Fruit fly (Drosophila melanogaster): ENCODE results near the gene nullo.

nullo gene

DNA sequence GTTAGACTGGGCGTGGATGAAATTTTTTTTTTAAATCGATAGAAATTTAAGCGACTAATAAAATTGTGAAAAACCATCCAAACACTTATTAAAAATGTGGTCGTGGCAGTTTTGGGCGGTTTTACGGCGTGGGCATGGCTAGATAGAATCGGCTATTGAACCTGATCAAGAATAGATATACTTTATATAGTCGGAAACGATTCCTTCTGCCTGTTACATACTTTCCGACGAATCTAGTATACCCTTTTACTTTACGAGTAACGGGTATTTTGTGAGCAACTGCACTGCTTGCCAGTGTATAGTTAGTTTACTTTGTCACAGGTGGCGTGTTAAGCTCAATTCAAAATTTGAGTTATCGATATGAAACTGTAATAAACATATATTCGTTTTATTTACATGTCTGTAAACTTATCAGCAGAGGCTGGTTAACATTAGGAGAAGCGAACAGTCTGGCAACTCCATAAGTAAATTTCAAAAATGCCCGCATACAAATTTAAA, 34.3 kb upstream of the nullo start (continued):
- TF ChIP-seq MBD-R2 (GFP tag; IDR thresholded peaks at IDR 0.05), result peak; percentile 46; the same call in 1 of the 2 replicates
- TF ChIP-seq CG7928 (GFP tag; optimal IDR thresholded peaks at IDR 0.05), result no peak
- TF ChIP-seq Spps (tag; optimal IDR thresholded peaks at IDR 0.05), result no peak
- no peak for TF ChIP-seq br (optimal IDR thresholded peaks at IDR 0.05)
- TF ChIP-seq Dbx (GFP tag; IDR thresholded peaks at IDR 0.05), result peak; percentile 57; the same call in 1 of the 3 replicates
- TF ChIP-seq aop (GFP tag; IDR thresholded peaks at IDR 0.05), result no peak
- TF ChIP-seq CG11560 (tag; IDR thresholded peaks at IDR 0.05), result peak; percentile 91
- TF ChIP-seq B-H2 (GFP tag; optimal IDR thresholded peaks at IDR 0.05), result peak; percentile 52
- peak; percentile 37 for TF ChIP-seq CG8290 (GFP tag; optimal IDR thresholded peaks at IDR 0.05)
- peak in 1 of 2 experiments; percentile 89 for TF ChIP-seq CG8290 (tag; optimal IDR thresholded peaks at IDR 0.05)
- no peak for TF ChIP-seq wdn (GFP tag; IDR thresholded peaks at IDR 0.05)
- TF ChIP-seq CG12391 (tag; optimal IDR thresholded peaks at IDR 0.05), result peak; percentile 35
- no peak for TF ChIP-seq ab (GFP tag; optimal IDR thresholded peaks at IDR 0.05)
- no peak for TF ChIP-seq CG12744 (GFP tag; optimal IDR thresholded peaks at IDR 0.05)
- no peak; the same call in 2 of the 3 replicates for TF ChIP-seq CG2199 (GFP tag; IDR thresholded peaks at IDR 0.05)
- peak; percentile 44 for TF ChIP-seq HLH54F (GFP tag; optimal IDR thresholded peaks at IDR 0.05)
- peak; percentile 52; the same call in 1 of the 2 replicates for TF ChIP-seq rib (GFP tag; IDR thresholded peaks at IDR 0.05)
- TF ChIP-seq CG17829 (tag; optimal IDR thresholded peaks at IDR 0.05), result peak; percentile 42
- no peak for TF ChIP-seq inv (GFP tag; IDR thresholded peaks at IDR 0.05; ENCODE audit: partially characterized antibody)
- TF ChIP-seq CG6272 (GFP tag; IDR thresholded peaks at IDR 0.05), result peak; percentile 31; the same call in 1 of the 2 replicates
- peak; percentile 26 for TF ChIP-seq CG9817 (tag; optimal IDR thresholded peaks at IDR 0.05)
- no peak for TF ChIP-seq Lim3 (GFP tag; IDR thresholded peaks at IDR 0.05)
- peak; percentile 50; the same call in 1 of the 3 replicates for TF ChIP-seq ase (GFP tag; IDR thresholded peaks at IDR 0.05)
- peak; percentile 25 for TF ChIP-seq CG12155 (GFP tag; optimal IDR thresholded peaks at IDR 0.05)
- TF ChIP-seq CG4707 (GFP tag; optimal IDR thresholded peaks at IDR 0.05), result peak; percentile 17
- peak in 1 of 2 experiments; percentile 34 for TF ChIP-seq Hr51 (GFP tag; optimal IDR thresholded peaks at IDR 0.05)
- peak; percentile 14 for TF ChIP-seq Fer3 (tag; optimal IDR thresholded peaks at IDR 0.05)
- peak; percentile 46 for TF ChIP-seq CG14710 (tag; optimal IDR thresholded peaks at IDR 0.05)
- TF ChIP-seq B-H1 (GFP tag; IDR thresholded peaks at IDR 0.05), result no peak; the same call in 2 of the 3 replicates
- peak; percentile 89 for TF ChIP-seq Dp (GFP tag; optimal IDR thresholded peaks at IDR 0.05)
- TF ChIP-seq ap (GFP tag; IDR thresholded peaks at IDR 0.05), result no peak
- no peak for TF ChIP-seq klu (GFP tag; IDR thresholded peaks at IDR 0.05)
- no peak for TF ChIP-seq z (GFP tag; IDR thresholded peaks at IDR 0.05)
- peak; percentile 20 for TF ChIP-seq CG15601 (tag; optimal IDR thresholded peaks at IDR 0.05)
- peak; percentile 27 for TF ChIP-seq tx (GFP tag; optimal IDR thresholded peaks at IDR 0.05)
- peak; percentile 47 for TF ChIP-seq CG15269 (tag; optimal IDR thresholded peaks at IDR 0.05)
- TF ChIP-seq her (GFP tag; optimal IDR thresholded peaks at IDR 0.05), result peak; percentile 21
- TF ChIP-seq sna (GFP tag; IDR thresholded peaks at IDR 0.05; ENCODE audit: partially characterized antibody), result peak; percentile 45; the same call in 1 of the 2 replicates
- peak; percentile 72 for TF ChIP-seq Side (GFP tag; optimal IDR thresholded peaks at IDR 0.05)
- TF ChIP-seq Aef1 (GFP tag; IDR thresholded peaks at IDR 0.05), result peak; percentile 52
- no peak; the same call in none of the 2 replicates for TF ChIP-seq ara (GFP tag; IDR thresholded peaks at IDR 0.05)
- no peak for TF ChIP-seq Deaf1 (tag; optimal IDR thresholded peaks at IDR 0.05)
- no peak for TF ChIP-seq sd (tag; optimal IDR thresholded peaks at IDR 0.05)
- peak; percentile 58 for TF ChIP-seq CG12769 (tag; optimal IDR thresholded peaks at IDR 0.05)
- TF ChIP-seq fd96Cb (tag; optimal IDR thresholded peaks at IDR 0.05), result no peak
- peak; percentile 63 for TF ChIP-seq Sry-δ (GFP tag; optimal IDR thresholded peaks at IDR 0.05)
- TF ChIP-seq dm (GFP tag; optimal IDR thresholded peaks at IDR 0.05), result no peak
- TF ChIP-seq Tbp (GFP tag; optimal IDR thresholded peaks at IDR 0.05), result no peak
- peak; percentile 62 for TF ChIP-seq knrl (GFP tag; IDR thresholded peaks at IDR 0.05; ENCODE audit: partially characterized antibody)
- TF ChIP-seq slou (GFP tag; optimal IDR thresholded peaks at IDR 0.05), result peak; percentile 19
- TF ChIP-seq Mad (GFP tag; optimal IDR thresholded peaks at IDR 0.05), result peak; percentile 27
